1 fruit fly cellular context compared by ENCODE assay signal in the genomic region with DNA sequence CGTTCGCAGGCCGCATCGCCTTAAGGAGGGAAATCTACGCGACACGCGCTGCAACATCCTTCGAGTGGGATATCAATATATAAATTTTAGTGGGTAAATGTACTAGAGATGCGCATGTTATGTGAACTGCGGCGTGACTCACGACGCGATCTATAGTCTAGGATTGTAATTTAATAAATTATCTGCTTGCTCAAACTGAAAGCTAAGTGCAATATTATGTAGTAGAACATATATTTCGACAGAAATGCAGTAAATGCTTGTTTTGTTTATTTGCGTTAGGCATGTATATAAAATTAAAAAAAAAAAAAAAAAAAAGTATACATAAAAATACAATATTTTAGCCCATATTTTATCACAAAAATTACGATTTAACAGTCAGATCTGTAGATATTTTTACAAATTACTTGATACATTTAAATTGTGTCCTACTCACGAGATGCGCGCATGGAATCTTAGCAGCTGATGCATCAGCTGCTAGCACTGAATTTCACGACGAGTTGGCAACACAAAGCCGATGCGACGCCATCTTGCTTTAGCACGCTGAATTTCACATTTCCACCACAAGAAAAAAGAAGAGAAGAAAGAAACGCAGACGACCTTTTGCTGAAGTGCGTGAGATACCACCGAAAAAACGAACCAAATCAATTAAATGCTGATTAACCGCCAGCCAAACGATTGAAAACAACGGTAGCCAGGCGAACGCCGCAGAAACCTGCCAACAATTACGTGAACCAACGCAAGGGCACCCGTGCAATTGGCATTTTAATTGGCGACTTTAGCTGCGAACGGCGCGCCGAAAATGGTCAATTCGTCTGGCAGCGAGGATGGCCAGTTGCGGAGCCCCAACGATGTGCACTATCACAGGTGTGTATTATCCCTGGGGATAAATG.
TF ChIP-seq lines count a peak whose summit lies in the region.

A gene (minus strand): TSS at position 507 of the 890 bp plus-strand sequence.
A gene (plus strand): TSS at position 528 of the 890 bp plus-strand sequence.

TF ChIP-seq in whole organism, embryonic, 481 proteins besides CTCF, POLR2A, EP300 and RAD21 (continued from another document):
- TF ChIP-seq CG18619 (GFP tag; optimal IDR thresholded peaks at IDR 0.05; lab: Kevin White, UChicago): peak; percentile 14
- peak; percentile 81 for TF ChIP-seq CG13287 (GFP tag; IDR thresholded peaks at IDR 0.05; lab: Robert Waterston, UW; ENCODE audit: partially characterized antibody)
- no peak for TF ChIP-seq CG7372 (GFP tag; IDR thresholded peaks at IDR 0.05; lab: Robert Waterston, UW)
- TF ChIP-seq Dp (GFP tag; optimal IDR thresholded peaks at IDR 0.05; lab: Kevin White, UChicago): no peak
- peak; percentile 99 for TF ChIP-seq phol (tag; optimal IDR thresholded peaks at IDR 0.05; lab: Kevin White, UChicago)
- TF ChIP-seq dysf (GFP tag; IDR thresholded peaks at IDR 0.05; lab: Robert Waterston, UW): peak; percentile 36; the same call in 1 of the 3 replicates
- TF ChIP-seq CG16863 (GFP tag; optimal IDR thresholded peaks at IDR 0.05; lab: Kevin White, UChicago): no peak
- no peak for TF ChIP-seq CG8765 (GFP tag; IDR thresholded peaks at IDR 0.05; lab: Robert Waterston, UW)
- TF ChIP-seq pnt (GFP tag; optimal IDR thresholded peaks at IDR 0.05; lab: Kevin White, UChicago): no peak
- TF ChIP-seq crol (GFP tag; IDR thresholded peaks at IDR 0.05; lab: Robert Waterston, UW): no peak
- no peak for TF ChIP-seq CG17612 (GFP tag; IDR thresholded peaks at IDR 0.05; lab: Robert Waterston, UW)
- peak; percentile 57; the same call in 2 of the 3 replicates for TF ChIP-seq HLH4C (GFP tag; IDR thresholded peaks at IDR 0.05; lab: Robert Waterston, UW; ENCODE audit: partially characterized antibody)
- peak; percentile 29 for TF ChIP-seq Hsf (GFP tag; optimal IDR thresholded peaks at IDR 0.05; lab: Kevin White, UChicago)
- TF ChIP-seq CG10959 (GFP tag; IDR thresholded peaks at IDR 0.05; lab: Robert Waterston, UW): no peak
- TF ChIP-seq zen (tag; optimal IDR thresholded peaks at IDR 0.05; lab: Kevin White, UChicago): no peak
- peak; percentile 69; the same call in 1 of the 2 replicates for TF ChIP-seq sna (GFP tag; IDR thresholded peaks at IDR 0.05; lab: Robert Waterston, UW; ENCODE audit: partially characterized antibody)
- no peak for TF ChIP-seq sr (GFP tag; IDR thresholded peaks at IDR 0.05; lab: Robert Waterston, UW)
- peak; percentile 66 for TF ChIP-seq CG2120 (GFP tag; optimal IDR thresholded peaks at IDR 0.05; lab: Kevin White, UChicago)
